Worm (Caenorhabditis elegans) whole organism, young adult: ENCODE data around the gene C03B1.1.

Experiments
- B0019.2 ChIP-seq: fragments of 200-800 bp; sonication (Bioruptor generic); conservative IDR thresholded peaks from 2 replicates; pipeline ENCODE4 v1.3.6; 2022; ENCODE audit warnings: missing genetic modification reagents, missing genetic modification characterization, missing compliant biosample characterization
- B0261.1 ChIP-seq: sonication (generic microtip); optimal IDR thresholded peaks from 2 replicates; lab custom pipeline; 2016; ENCODE audit warnings: mild to moderate bottlenecking, missing genetic modification characterization, moderate library complexity, missing compliant biosample characterization
- F49E8.2 ChIP-seq: sonication (generic microtip); optimal IDR thresholded peaks from 3 replicates; lab custom pipeline; 2017; ENCODE audit warnings: missing genetic modification characterization, mild to moderate bottlenecking, missing compliant biosample characterization, antibody characterized with exemption, moderate library complexity; ENCODE audit not compliant: insufficient read depth
- ZK185.1 ChIP-seq: sonication (generic microtip); optimal IDR thresholded peaks from 2 replicates; lab custom pipeline; 2016; ENCODE audit warnings: mild to moderate bottlenecking, missing genetic modification characterization, missing compliant biosample characterization; ENCODE audit not compliant: poor library complexity, severe bottlenecking
- akir-1 ChIP-seq: fragments of 200-800 bp; sonication (Bioruptor generic); optimal IDR thresholded peaks from 2 replicates; lab custom pipeline; 2018; ENCODE audit warnings: mild to moderate bottlenecking, missing genetic modification characterization, moderate library complexity, missing compliant biosample characterization
- ama-1 ChIP-seq, 3 experiments: fragments of 150-350 bp in 1 of 3; sonication (generic microtip) in 2 of 3; optimal IDR thresholded peaks; 2 replicates each; lab custom pipeline; 2014 to 2018; ENCODE audit warnings: missing biosample characterization in 2 of 3, missing genetic modification characterization in 2 of 3, missing genetic modification reagents in 2 of 3
- atf-7 ChIP-seq: sonication (generic microtip); optimal IDR thresholded peaks from 2 replicates; lab custom pipeline; 2017; ENCODE audit warnings: mild to moderate bottlenecking, missing genetic modification characterization, missing compliant biosample characterization
- athp-1 ChIP-seq: sonication (generic microtip); optimal IDR thresholded peaks from 2 replicates; lab custom pipeline; 2017; ENCODE audit warnings: mild to moderate bottlenecking, missing genetic modification characterization, missing compliant biosample characterization
- attf-5 ChIP-seq: fragments of 200-800 bp; sonication (Bioruptor generic); optimal IDR thresholded peaks from 2 replicates; lab custom pipeline; 2018; ENCODE audit warnings: mild to moderate bottlenecking, missing genetic modification characterization, missing compliant biosample characterization
- bed-2 ChIP-seq: fragments of 200-800 bp; sonication (Bioruptor generic); IDR thresholded peaks from 2 replicates; pipeline ENCODE4 v1.3.6; 2022; ENCODE audit warnings: missing genetic modification reagents, missing genetic modification characterization, missing compliant biosample characterization
- ccch-3 ChIP-seq: fragments of 200-800 bp; sonication (Bioruptor generic); optimal IDR thresholded peaks from 2 replicates; lab custom pipeline; 2018; ENCODE audit warnings: mild to moderate bottlenecking, missing genetic modification characterization, missing compliant biosample characterization
- cebp-1 ChIP-seq, 2 experiments: fragments of 200-800 bp in 1 of 2; sonication (Bioruptor generic) in 1 of 2; sonication (generic microtip) in 1 of 2; IDR thresholded peaks in 1 of 2; optimal IDR thresholded peaks in 1 of 2; 2 replicates each; pipeline versions ENCODE4 v1.3.6 to Lab custom; 2017 to 2022; ENCODE audit warnings: missing compliant biosample characterization in 2 of 2, missing genetic modification characterization in 2 of 2, mild to moderate bottlenecking in 1 of 2, missing genetic modification reagents in 1 of 2, moderate library complexity in 1 of 2
- ceh-27 ChIP-seq: fragments of 200-800 bp; sonication (Bioruptor generic); optimal IDR thresholded peaks from 2 replicates; lab custom pipeline; 2018; ENCODE audit warnings: mild to moderate bottlenecking, missing genetic modification characterization, moderate library complexity, missing compliant biosample characterization
- ceh-58 ChIP-seq: fragments of 200-800 bp; sonication (Bioruptor generic); IDR thresholded peaks from 2 replicates; pipeline ENCODE4 v1.3.6; 2022; ENCODE audit warnings: missing genetic modification characterization, missing compliant biosample characterization
- die-1 ChIP-seq: sonication (generic microtip); optimal IDR thresholded peaks from 2 replicates; lab custom pipeline; 2016; ENCODE audit warnings: missing genotype, mild to moderate bottlenecking, missing genetic modification characterization, missing compliant biosample characterization
- dox-1 ChIP-seq: fragments of 200-800 bp; sonication (Bioruptor generic); IDR thresholded peaks from 2 replicates; pipeline ENCODE4 v1.3.6; 2022; ENCODE audit warnings: missing genetic modification reagents, missing genetic modification characterization, missing compliant biosample characterization
- egl-44 ChIP-seq: fragments of 200-800 bp; sonication (Bioruptor generic); IDR thresholded peaks from 2 replicates; pipeline ENCODE4 v1.3.6; 2022; ENCODE audit warnings: missing genetic modification reagents, missing genetic modification characterization, missing compliant biosample characterization
- ekl-4 ChIP-seq: fragments of 200-800 bp; sonication (Bioruptor generic); IDR thresholded peaks from 2 replicates; pipeline ENCODE4 v1.3.6; 2022; ENCODE audit warnings: missing genetic modification reagents, missing genetic modification characterization, missing compliant biosample characterization
- fkh-3 ChIP-seq: sonication (generic microtip); optimal IDR thresholded peaks from 2 replicates; lab custom pipeline; 2016; ENCODE audit warnings: mild to moderate bottlenecking, missing genetic modification characterization, missing compliant biosample characterization
- gei-17 ChIP-seq: fragments of 200-800 bp; sonication (Bioruptor generic); optimal IDR thresholded peaks from 2 replicates; lab custom pipeline; 2018; ENCODE audit warnings: mild to moderate bottlenecking, missing genetic modification characterization, missing compliant biosample characterization
- hlh-12 ChIP-seq: sonication (generic microtip); optimal IDR thresholded peaks from 2 replicates; lab custom pipeline; 2016; ENCODE audit warnings: missing genetic modification characterization, missing compliant biosample characterization
- hmg-20 ChIP-seq: fragments of 200-800 bp; sonication (Bioruptor generic); IDR thresholded peaks from 2 replicates; pipeline ENCODE4 v1.3.6; 2022; ENCODE audit warnings: missing genetic modification reagents, missing genetic modification characterization, missing compliant biosample characterization
- hsf-1 ChIP-seq: fragments of 200-800 bp; sonication (Bioruptor generic); IDR thresholded peaks from 2 replicates; pipeline ENCODE4 v1.3.6; 2022; ENCODE audit warnings: missing genetic modification reagents, missing genetic modification characterization, missing compliant biosample characterization
- lag-1 ChIP-seq: fragments of 200-800 bp; sonication (Bioruptor generic); IDR thresholded peaks from 2 replicates; pipeline ENCODE4 v1.3.6; 2022; ENCODE audit warnings: missing genetic modification reagents, missing genetic modification characterization, missing compliant biosample characterization
- let-526 ChIP-seq: fragments of 200-800 bp; sonication (Bioruptor generic); IDR thresholded peaks from 2 replicates; pipeline ENCODE4 v1.3.6; 2022; ENCODE audit warnings: missing genetic modification reagents, missing genetic modification characterization, missing compliant biosample characterization
- let-607 ChIP-seq, 2 experiments: fragments of 200-800 bp in 1 of 2; sonication (Bioruptor generic) in 1 of 2; sonication (generic microtip) in 1 of 2; optimal IDR thresholded peaks; 2 replicates each; lab custom pipeline; 2016 to 2018; ENCODE audit warnings: mild to moderate bottlenecking in 2 of 2, missing compliant biosample characterization in 2 of 2, missing genetic modification characterization in 2 of 2, moderate library complexity in 2 of 2, missing genotype in 1 of 2
- lin-54 ChIP-seq: fragments of 200-800 bp; sonication (Bioruptor generic); optimal IDR thresholded peaks from 2 replicates; lab custom pipeline; 2018; ENCODE audit warnings: mild to moderate bottlenecking, missing genetic modification characterization, missing compliant biosample characterization
- madf-6 ChIP-seq: fragments of 200-800 bp; sonication (Bioruptor generic); IDR thresholded peaks from 2 replicates; pipeline ENCODE4 v1.3.6; 2022; ENCODE audit warnings: missing genetic modification reagents, missing genetic modification characterization, missing compliant biosample characterization
- mes-4 ChIP-seq: sonication (generic microtip); optimal IDR thresholded peaks from 2 replicates; lab custom pipeline; 2016; ENCODE audit warnings: missing genotype, missing genetic modification characterization, missing compliant biosample characterization
- mxl-1 ChIP-seq: sonication (generic microtip); optimal IDR thresholded peaks from 2 replicates; lab custom pipeline; 2016; ENCODE audit warnings: missing genetic modification characterization, missing compliant biosample characterization
- nfya-1 ChIP-seq: sonication (generic microtip); optimal IDR thresholded peaks from 2 replicates; lab custom pipeline; 2017; ENCODE audit warnings: antibody characterized with exemption, missing compliant biosample characterization, missing genetic modification characterization, borderline replicate concordance; ENCODE audit not compliant: insufficient read depth
- nfyb-1 ChIP-seq: fragments of 200-800 bp; sonication (Bioruptor generic); IDR thresholded peaks from 2 replicates; pipeline ENCODE4 v1.3.6; 2022; ENCODE audit warnings: missing genetic modification reagents, missing genetic modification characterization, missing compliant biosample characterization
- nhr-27 ChIP-seq: fragments of 200-800 bp; sonication (Bioruptor generic); optimal IDR thresholded peaks from 2 replicates; lab custom pipeline; 2018; ENCODE audit warnings: mild to moderate bottlenecking, missing genetic modification characterization, moderate library complexity, missing compliant biosample characterization
- rcor-1 ChIP-seq: fragments of 200-800 bp; sonication (Bioruptor generic); IDR thresholded peaks from 2 replicates; pipeline ENCODE4 v1.3.6; 2022; ENCODE audit warnings: missing genetic modification reagents, missing genetic modification characterization, missing compliant biosample characterization
- rec-8 ChIP-seq, 2 experiments: sonication (generic microtip); optimal IDR thresholded peaks; 2 replicates each; lab custom pipeline; 2016; ENCODE audit warnings: mild to moderate bottlenecking in 2 of 2, missing genetic modification characterization in 2 of 2, missing genetic modification reagents in 2 of 2, missing genotype in 2 of 2, missing biosample characterization in 1 of 2, missing compliant biosample characterization in 1 of 2, moderate library complexity in 1 of 2
- snpc-1.3 ChIP-seq: sonication (generic microtip); optimal IDR thresholded peaks from 2 replicates; lab custom pipeline; 2017; ENCODE audit warnings: missing genetic modification characterization, mild to moderate bottlenecking, missing compliant biosample characterization, antibody characterized with exemption, moderate library complexity, missing genotype, missing genetic modification reagents; ENCODE audit not compliant: insufficient read depth
- snpc-4 ChIP-seq, 5 experiments: fragments of 150-350 bp in 1 of 5; sonication (generic microtip) in 4 of 5; optimal IDR thresholded peaks; 2 replicates each; lab custom pipeline; 2014 to 2018; ENCODE audit warnings: missing genetic modification characterization in 5 of 5, missing biosample characterization in 3 of 5, antibody characterized with exemption in 2 of 5, mild to moderate bottlenecking in 2 of 5, missing compliant biosample characterization in 2 of 5, missing genotype in 2 of 5, moderate library complexity in 2 of 5, missing genetic modification reagents in 1 of 5
- sptf-2 ChIP-seq: fragments of 200-800 bp; sonication (Bioruptor generic); optimal IDR thresholded peaks from 2 replicates; lab custom pipeline; 2018; ENCODE audit warnings: mild to moderate bottlenecking, missing genetic modification characterization, missing compliant biosample characterization
- tbx-9 ChIP-seq: sonication (generic microtip); optimal IDR thresholded peaks from 2 replicates; lab custom pipeline; 2016; ENCODE audit warnings: borderline replicate concordance, missing genetic modification characterization, inconsistent platforms, missing compliant biosample characterization
- zim-3 ChIP-seq: sonication (generic microtip); optimal IDR thresholded peaks from 2 replicates; lab custom pipeline; 2017; ENCODE audit warnings: mild to moderate bottlenecking, missing genetic modification characterization, moderate library complexity, missing compliant biosample characterization
- ztf-18 ChIP-seq: sonication (generic microtip); optimal IDR thresholded peaks from 2 replicates; lab custom pipeline; 2016; ENCODE audit warnings: missing genotype, mild to moderate bottlenecking, missing genetic modification characterization, missing compliant biosample characterization
- ztf-26 ChIP-seq: sonication (generic microtip); optimal IDR thresholded peaks from 2 replicates; lab custom pipeline; 2017; ENCODE audit warnings: missing genetic modification characterization, missing compliant biosample characterization
- ztf-28 ChIP-seq: fragments of 200-800 bp; sonication (Bioruptor generic); IDR thresholded peaks from 2 replicates; pipeline ENCODE4 v1.3.6; 2022; ENCODE audit warnings: missing genetic modification reagents, missing genetic modification characterization, missing compliant biosample characterization

The C03B1.1 gene

ce11 chrX:6371192-6372116 is 3.1 kb upstream of the C03B1.1 start (continued):
- TF ChIP-seq dox-1 (GFP tag; lab: Robert Waterston, UW) (no peak; the same call in 1 of the 2 replicates), hlh-12 (peak; percentile 41), F49E8.2 (tag; lab: Kevin White, UChicago) (no peak), cebp-1 (GFP tag; IDR thresholded peaks at IDR 0.05; lab: Robert Waterston, UW) (no peak), cebp-1 (tag; optimal IDR thresholded peaks at IDR 0.05; lab: Kevin White, UChicago) (no peak), gei-17 (GFP tag; lab: Kevin White, UChicago) (peak; percentile 28), bed-2 (no peak), ccch-3 (GFP tag; lab: Kevin White, UChicago) (no peak), let-607 (tag; optimal IDR thresholded peaks at IDR 0.05; lab: Kevin White, UChicago) (peak; percentile 39 to 67), ama-1 (optimal IDR thresholded peaks at IDR 0.05; lab: Kevin White, UChicago) (no peak), ama-1 (GFP tag; optimal IDR thresholded peaks at IDR 0.05; lab: Kevin White, UChicago) (peak in 1 of 2 experiments; percentile 78), egl-44 (GFP tag; lab: Robert Waterston, UW) (peak; percentile 78; the same call in 1 of the 2 replicates), ekl-4 (GFP tag; lab: Robert Waterston, UW) (0 out of 2 replicates have a peak, but pooled peaks have one; percentile 27), athp-1 (peak; percentile 6), madf-6 (GFP tag; lab: Robert Waterston, UW) (no peak), ztf-18 (tag; lab: Kevin White, UChicago) (peak; percentile 62), hsf-1 (no peak), lin-54 (GFP tag; lab: Kevin White, UChicago) (no peak), rcor-1 (GFP tag; lab: Robert Waterston, UW) (peak; percentile 53), die-1 (tag; lab: Kevin White, UChicago) (peak; percentile 80), mes-4 (tag; lab: Kevin White, UChicago) (peak; percentile 59), fkh-3 (tag; lab: Kevin White, UChicago) (peak; percentile 36), sptf-2 (peak; percentile 41), nfya-1 (tag; lab: Kevin White, UChicago) (no peak), attf-5 (GFP tag; lab: Kevin White, UChicago) (peak; percentile 42), ztf-26 (tag; lab: Kevin White, UChicago) (peak; percentile 57), zim-3 (tag; lab: Kevin White, UChicago) (peak; percentile 69), hmg-20 (GFP tag; lab: Robert Waterston, UW) (no peak), ztf-28 (GFP tag; lab: Robert Waterston, UW) (no peak), nhr-27 (tag; lab: Kevin White, UChicago) (no peak), ceh-27 (GFP tag; lab: Kevin White, UChicago) (peak; percentile 47), nfyb-1 (GFP tag; lab: Robert Waterston, UW) (peak; percentile 88), snpc-4 (GFP tag; optimal IDR thresholded peaks at IDR 0.05; lab: Kevin White, UChicago) (peak; percentile 48), snpc-4 (tag; optimal IDR thresholded peaks at IDR 0.05; lab: Kevin White, UChicago) (peak in 3 of 4 experiments; percentile 7 to 71 (median 49)), B0019.2 (GFP tag; lab: Robert Waterston, UW) (no peak), lag-1 (GFP tag; lab: Robert Waterston, UW) (no peak), ZK185.1 (tag; lab: Kevin White, UChicago) (peak; percentile 67), snpc-1.3 (tag; lab: Kevin White, UChicago) (peak; percentile 85), atf-7 (tag; lab: Kevin White, UChicago) (peak; percentile 10), let-526 (GFP tag; lab: Robert Waterston, UW) (peak; percentile 53; the same call in 1 of the 2 replicates), rec-8 (tag; optimal IDR thresholded peaks at IDR 0.05; lab: Kevin White, UChicago) (peak; percentile 40 to 76), akir-1 (peak; percentile 9), ceh-58 (0 out of 2 replicates have a peak, but pooled peaks have one; percentile 84), tbx-9 (peak; percentile 13), mxl-1 (peak; percentile 56), B0261.1 (tag; lab: Kevin White, UChicago) (peak; percentile 97)
